Worm (Caenorhabditis elegans) whole organism, L1 larva: ENCODE results near the gene C06B3.6.

Source experiments
- efl-1 ChIP-seq, 4 experiments: fragments of 150-350 bp; optimal IDR thresholded peaks in 3 of 4; peaks in 1 of 4; 1 replicate in 1 of 4; 2 replicates in 3 of 4; lab custom pipeline; 2014; ENCODE audit warnings: missing biosample characterization in 2 of 4, missing genetic modification characterization in 2 of 4, missing genetic modification reagents in 2 of 4
- efl-3 ChIP-seq: fragments of 200-800 bp; sonication (Bioruptor generic); optimal IDR thresholded peaks from 2 replicates; lab custom pipeline; 2018; ENCODE audit warnings: mild to moderate bottlenecking, missing genetic modification characterization, missing compliant biosample characterization
- elt-3 ChIP-seq, 6 experiments: fragments of 150-350 bp in 1 of 6; sonication (generic microtip); optimal IDR thresholded peaks; 2 replicates each; lab custom pipeline; 2017 to 2018; ENCODE audit warnings: missing biosample characterization in 6 of 6, missing genetic modification characterization in 6 of 6, inconsistent platforms in 1 of 6
- mdl-1 ChIP-seq, 2 experiments: fragments of 150-350 bp; optimal IDR thresholded peaks; 2 replicates each; lab custom pipeline; 2014 to 2017; ENCODE audit warnings: missing biosample characterization in 2 of 2, missing genetic modification characterization in 2 of 2, inconsistent platforms in 1 of 2
- nhr-12 ChIP-seq: sonication (generic microtip); optimal IDR thresholded peaks from 2 replicates; lab custom pipeline; 2017; ENCODE audit warnings: missing biosample characterization, missing genetic modification characterization
- nhr-77 ChIP-seq: fragments of 150-350 bp; optimal IDR thresholded peaks from 2 replicates; lab custom pipeline; 2014; ENCODE audit warnings: missing biosample characterization, missing genetic modification characterization
- rnt-1 ChIP-seq: sonication (generic microtip); optimal IDR thresholded peaks from 2 replicates; lab custom pipeline; 2016; ENCODE audit warnings: mild to moderate bottlenecking, missing genetic modification characterization, moderate library complexity, missing compliant biosample characterization
- skn-1 ChIP-seq: fragments of 150-350 bp; optimal IDR thresholded peaks from 2 replicates; lab custom pipeline; 2014; ENCODE audit warnings: missing biosample characterization, missing genetic modification characterization
- unc-130 ChIP-seq: fragments of 150-350 bp; optimal IDR thresholded peaks from 2 replicates; lab custom pipeline; 2017; ENCODE audit warnings: missing biosample characterization, missing genetic modification characterization, inconsistent platforms
- zag-1 ChIP-seq: fragments of 150-350 bp; optimal IDR thresholded peaks from 2 replicates; lab custom pipeline; 2014; ENCODE audit warnings: missing biosample characterization, missing genetic modification characterization
- ztf-4 ChIP-seq: fragments of 150-350 bp; optimal IDR thresholded peaks from 2 replicates; lab custom pipeline; 2014; ENCODE audit warnings: missing biosample characterization, missing genetic modification characterization

DNA sequence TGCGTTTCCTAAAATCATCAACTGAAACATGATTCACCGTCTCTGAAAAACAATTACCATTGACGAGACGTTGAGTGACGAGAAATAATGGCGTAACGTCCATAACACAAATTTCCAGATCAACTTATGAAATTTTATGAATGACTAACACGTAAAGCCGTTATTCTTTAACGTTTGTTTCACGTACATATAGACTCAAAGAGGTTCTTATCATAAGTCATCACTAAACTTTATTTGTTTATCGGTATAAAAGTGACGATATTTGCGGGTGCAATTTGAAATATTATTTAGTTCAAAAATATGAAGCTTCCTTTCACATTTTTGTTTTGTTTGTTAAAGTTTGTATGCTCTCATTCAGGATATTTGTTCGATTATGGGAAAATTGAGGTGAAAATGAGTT is 9.6 kb downstream of the C06B3.6 start, which contains the start of gene oac-3:
- TF ChIP-seq skn-1 (tag; lab: Kevin White, UChicago) (no peak), mdl-1 (tag; optimal IDR thresholded peaks at IDR 0.05; lab: Kevin White, UChicago) (no peak), efl-1 (optimal IDR thresholded peaks at IDR 0.05; lab: Kevin White, UChicago) (no peak), efl-1 (GFP tag; optimal IDR thresholded peaks at IDR 0.05 in 1 of 2; lab: Kevin White, UChicago) (no peak), nhr-12 (no peak), zag-1 (tag; lab: Kevin White, UChicago) (no peak), elt-3 (tag; optimal IDR thresholded peaks at IDR 0.05; lab: Kevin White, UChicago) (no peak), rnt-1 (no peak), nhr-77 (no peak), unc-130 (tag; lab: Kevin White, UChicago) (no peak), efl-3 (no peak), ztf-4 (tag; lab: Kevin White, UChicago) (no peak)
